Worm (Caenorhabditis elegans): ENCODE results near the gene set-1.

set-1 gene

ce11 chrIII:6464113-6464571 is 12.0 kb upstream of the set-1 start (continued):
- no peak for TF ChIP-seq unc-39 (tag; optimal IDR thresholded peaks at IDR 0.05)
- 0 out of 2 replicates have a peak, but pooled peaks have one; percentile 54 for TF ChIP-seq Y75B8A.6 (GFP tag; IDR thresholded peaks at IDR 0.05)
- peak; percentile 22 to 78 for TF ChIP-seq lsy-2 (tag; optimal IDR thresholded peaks at IDR 0.05)
- peak; percentile 92 for TF ChIP-seq lin-1 (GFP tag; IDR thresholded peaks at IDR 0.05)
- TF ChIP-seq aha-1 (tag), result peak; percentile 95
- no peak for TF ChIP-seq dmd-9 (GFP tag; IDR thresholded peaks at IDR 0.05)
- TF ChIP-seq nhr-10 (tag; optimal IDR thresholded peaks at IDR 0.05), result peak; percentile 63
- no peak for TF ChIP-seq lim-7 (GFP tag; IDR thresholded peaks at IDR 0.05)
- TF ChIP-seq hlh-11 (tag; optimal IDR thresholded peaks at IDR 0.05), result peak; percentile 97
- TF ChIP-seq ztf-11 (tag; optimal IDR thresholded peaks at IDR 0.05), result no peak
- peak; percentile 94 for TF ChIP-seq arid-1 (GFP tag; conservative IDR thresholded peaks at IDR 0.05)
- peak; percentile 88 for TF ChIP-seq php-3 (GFP tag; IDR thresholded peaks at IDR 0.05)
- TF ChIP-seq hlh-30 (tag; optimal IDR thresholded peaks at IDR 0.05; ENCODE audit: insufficient read depth), result peak; percentile 95
- TF ChIP-seq mep-1 (tag; optimal IDR thresholded peaks at IDR 0.05), result peak; percentile 91
- TF ChIP-seq ceh-62 (tag; optimal IDR thresholded peaks at IDR 0.05), result no peak
- peak; percentile 88 for TF ChIP-seq dmd-8 (GFP tag; IDR thresholded peaks at IDR 0.05)
- TF ChIP-seq spr-3 (GFP tag; optimal IDR thresholded peaks at IDR 0.05), result peak; percentile 71
- peak; percentile 25 for TF ChIP-seq jun-1 (tag; optimal IDR thresholded peaks at IDR 0.05)
- peak; percentile 100 for TF ChIP-seq set-16 (GFP tag; IDR thresholded peaks at IDR 0.05)
- peak; percentile 70; the same call in 1 of the 2 replicates for TF ChIP-seq saeg-2 (GFP tag; IDR thresholded peaks at IDR 0.05)
- peak; percentile 81 to 95 for TF ChIP-seq mdl-1 (tag; optimal IDR thresholded peaks at IDR 0.05)
- TF ChIP-seq spr-1 (tag; optimal IDR thresholded peaks at IDR 0.05), result peak; percentile 77
- peak; percentile 73 for TF ChIP-seq F10B5.3 (tag; optimal IDR thresholded peaks at IDR 0.05)

ce11 chrIII:6463679-6464078 is 11.5 kb upstream of the set-1 start, which contains the start of gene dlc-1:
Gene dlc-1 (minus strand): TSS chrIII:6463779.
- 0 out of 2 replicates have a peak, but pooled peaks have one; percentile 2 for TF ChIP-seq zfp-3 (GFP tag; conservative IDR thresholded peaks at IDR 0.05)
- TF ChIP-seq zip-11 (GFP tag; IDR thresholded peaks at IDR 0.05), result no peak

DNA sequence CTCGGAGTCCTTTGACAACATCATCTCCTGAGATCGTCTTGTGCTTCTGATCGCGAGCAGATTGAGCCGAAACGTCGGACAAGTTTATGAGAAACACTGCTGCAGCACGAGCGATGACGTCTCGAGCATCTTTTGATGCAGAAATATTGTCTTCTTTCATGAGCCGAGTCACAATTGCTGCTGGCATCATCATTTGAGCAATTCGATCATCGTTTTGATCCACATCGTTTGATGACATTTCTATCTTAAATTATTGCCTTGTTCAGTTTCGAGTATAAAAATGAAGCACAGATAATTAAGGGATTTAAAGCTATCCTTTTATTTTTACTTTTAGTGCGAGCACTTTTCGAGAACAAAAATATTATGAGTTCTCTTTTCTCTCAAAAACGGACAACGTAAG is 10.4 kb upstream of the set-1 start, which contains the start of gene T26A5.8:
Gene T26A5.8 (minus strand): TSS at position 247 of the 400 bp plus-strand sequence.
- no peak for TF ChIP-seq cey-2 (tag; optimal IDR thresholded peaks at IDR 0.05; ENCODE audit: borderline replicate concordance, insufficient read depth)
- TF ChIP-seq dmd-8 (GFP tag; IDR thresholded peaks at IDR 0.05), result 0 out of 2 replicates have a peak, but pooled peaks have one; percentile 26
- peak; percentile 19 for TF ChIP-seq mes-2 (tag; optimal IDR thresholded peaks at IDR 0.05; ENCODE audit: poor library complexity, severe bottlenecking)
- TF ChIP-seq arid-1 (GFP tag; conservative IDR thresholded peaks at IDR 0.05), result no peak
- peak; percentile 60 for TF ChIP-seq duxl-1 (tag; optimal IDR thresholded peaks at IDR 0.05; ENCODE audit: poor library complexity)
- TF ChIP-seq T26A8.4 (GFP tag; IDR thresholded peaks at IDR 0.05), result peak; percentile 57
- 0 out of 2 replicates have a peak, but pooled peaks have one; percentile 7 for TF ChIP-seq lin-1 (GFP tag; IDR thresholded peaks at IDR 0.05)
- TF ChIP-seq ztf-7 (tag; optimal IDR thresholded peaks at IDR 0.05), result no peak
- TF ChIP-seq lin-38 (GFP tag; IDR thresholded peaks at IDR 0.05), result peak; percentile 60
- TF ChIP-seq Y5F2A.4 (GFP tag; optimal IDR thresholded peaks at IDR 0.05), result peak; percentile 14
- TF ChIP-seq dmd-6 (GFP tag; IDR thresholded peaks at IDR 0.05), result 0 out of 2 replicates have a peak, but pooled peaks have one; percentile 18
- no peak for TF ChIP-seq mxl-3 (GFP tag; optimal IDR thresholded peaks at IDR 0.05)
- TF ChIP-seq snpc-1.2 (GFP tag; IDR thresholded peaks at IDR 0.05), result 0 out of 2 replicates have a peak, but pooled peaks have one; percentile 28
- TF ChIP-seq daf-16 (GFP tag; optimal IDR thresholded peaks at IDR 0.05), result peak in 1 of 2 experiments; percentile 13
- peak; percentile 28 for TF ChIP-seq daf-16 (tag; optimal IDR thresholded peaks at IDR 0.05)
- TF ChIP-seq pha-4 (GFP tag; IDR thresholded peaks at IDR 0.05), result peak; percentile 52; the same call in 1 of the 2 replicates
- no peak for TF ChIP-seq pha-4 (tag; optimal IDR thresholded peaks at IDR 0.05)
- TF ChIP-seq Y48G9A.11 (GFP tag; IDR thresholded peaks at IDR 0.05), result peak; percentile 62
- peak; percentile 61 for TF ChIP-seq nhr-102 (tag; optimal IDR thresholded peaks at IDR 0.05)
- no peak for TF ChIP-seq tag-97 (GFP tag; IDR thresholded peaks at IDR 0.05)
- TF ChIP-seq gei-8 (GFP tag; optimal IDR thresholded peaks at IDR 0.05), result no peak
- TF ChIP-seq unc-130 (GFP tag; optimal IDR thresholded peaks at IDR 0.05), result no peak
- TF ChIP-seq rbr-2 (tag; optimal IDR thresholded peaks at IDR 0.05), result no peak
- no peak for TF ChIP-seq snpc-4 (tag; optimal IDR thresholded peaks at IDR 0.05)
- TF ChIP-seq F37D6.2 (tag; optimal IDR thresholded peaks at IDR 0.05), result no peak
- peak; percentile 95 for TF ChIP-seq aha-1 (tag)

Measured in whole organism, L4 larva.